Worm (Caenorhabditis elegans) whole organism, L4 larva: Measurements from ENCODE around the gene mdt-26.

Experiments
- F10B5.3 ChIP-seq: sonication (generic microtip); optimal IDR thresholded peaks from 2 replicates; lab custom pipeline; 2016; ENCODE audit warnings: mild to moderate bottlenecking, missing genetic modification characterization, missing compliant biosample characterization
- F37D6.2 ChIP-seq: sonication (generic microtip); optimal IDR thresholded peaks from 2 replicates; lab custom pipeline; 2016; ENCODE audit warnings: mild to moderate bottlenecking, missing genetic modification characterization, missing compliant biosample characterization
- F44E2.7 ChIP-seq: fragments of 200-800 bp; sonication (Bioruptor generic); IDR thresholded peaks from 2 replicates; pipeline ENCODE4 v2.1.2; 2022; ENCODE audit warnings: missing genetic modification characterization, missing compliant biosample characterization
- F49E8.2 ChIP-seq: sonication (generic microtip); optimal IDR thresholded peaks from 2 replicates; lab custom pipeline; 2016; ENCODE audit warnings: missing compliant biosample characterization, mild to moderate bottlenecking, missing genetic modification characterization, borderline replicate concordance
- Y105C5A.15 ChIP-seq: fragments of 200-800 bp; sonication (Bioruptor generic); IDR thresholded peaks from 2 replicates; pipeline ENCODE4 v1.3.6; 2022; ENCODE audit warnings: missing genetic modification characterization, missing compliant biosample characterization
- ZK337.2 ChIP-seq: fragments of 200-800 bp; sonication (Bioruptor generic); IDR thresholded peaks from 2 replicates; pipeline ENCODE4 v1.3.6; 2022; ENCODE audit warnings: missing genetic modification reagents, missing genetic modification characterization, missing compliant biosample characterization
- aly-2 ChIP-seq: sonication (generic microtip); optimal IDR thresholded peaks from 2 replicates; lab custom pipeline; 2018; ENCODE audit warnings: missing biosample characterization, missing genetic modification characterization
- ama-1 ChIP-seq: fragments of 150-350 bp; optimal IDR thresholded peaks from 2 replicates; lab custom pipeline; 2014; ENCODE audit warnings: inconsistent platforms, mixed read lengths
- ceh-44 ChIP-seq: fragments of 200-800 bp; sonication (Bioruptor generic); IDR thresholded peaks from 2 replicates; pipeline ENCODE4 v1.3.6; 2022; ENCODE audit warnings: missing genetic modification reagents, missing genetic modification characterization, missing compliant biosample characterization
- ctbp-1 ChIP-seq: fragments of 200-800 bp; sonication (Bioruptor generic); IDR thresholded peaks from 2 replicates; pipeline ENCODE4 v1.3.6; 2022; ENCODE audit warnings: missing genetic modification reagents, missing genetic modification characterization, missing compliant biosample characterization
- daf-12 ChIP-seq: fragments of 150-350 bp; optimal IDR thresholded peaks from 2 replicates; lab custom pipeline; 2014; ENCODE audit warnings: missing biosample characterization, missing genetic modification reagents, missing genetic modification characterization
- daf-16 ChIP-seq, 3 experiments: sonication (generic microtip); optimal IDR thresholded peaks; 2 replicates each; lab custom pipeline; 2016 to 2017; ENCODE audit warnings: missing genetic modification characterization in 3 of 3, missing genetic modification reagents in 3 of 3, mild to moderate bottlenecking in 2 of 3, missing compliant biosample characterization in 2 of 3, missing biosample characterization in 1 of 3, moderate library complexity in 1 of 3
- dmd-6 ChIP-seq: fragments of 200-800 bp; sonication (Bioruptor generic); IDR thresholded peaks from 2 replicates; pipeline ENCODE4 v1.3.6; 2022; ENCODE audit warnings: missing genetic modification reagents, missing genetic modification characterization, missing compliant biosample characterization
- dpl-1 ChIP-seq: fragments of 150-350 bp; optimal IDR thresholded peaks from 2 replicates; lab custom pipeline; 2014; ENCODE audit warnings: missing biosample characterization, missing genetic modification reagents, missing genetic modification characterization
- duxl-1 ChIP-seq: sonication (generic microtip); optimal IDR thresholded peaks from 2 replicates; lab custom pipeline; 2016; ENCODE audit warnings: mild to moderate bottlenecking, missing genetic modification characterization, moderate library complexity, missing compliant biosample characterization; ENCODE audit not compliant: poor library complexity
- gei-8 ChIP-seq: fragments of 200-800 bp; sonication (Bioruptor generic); optimal IDR thresholded peaks from 2 replicates; lab custom pipeline; 2018; ENCODE audit warnings: mild to moderate bottlenecking, missing genetic modification characterization, missing compliant biosample characterization
- hif-1 ChIP-seq, 2 experiments: sonication (generic microtip); optimal IDR thresholded peaks; 2 replicates each; lab custom pipeline; 2016 to 2017; ENCODE audit warnings: missing compliant biosample characterization in 2 of 2, missing genetic modification characterization in 2 of 2, missing genetic modification reagents in 2 of 2, missing genotype in 2 of 2, mild to moderate bottlenecking in 1 of 2
- hlh-11 ChIP-seq: fragments of 200-800 bp; sonication (Bioruptor generic); optimal IDR thresholded peaks from 2 replicates; lab custom pipeline; 2018; ENCODE audit warnings: mild to moderate bottlenecking, missing genetic modification characterization, missing compliant biosample characterization
- hmg-1.1 ChIP-seq: fragments of 200-800 bp; sonication (Bioruptor generic); IDR thresholded peaks from 2 replicates; pipeline ENCODE4 v1.3.6; 2022; ENCODE audit warnings: missing genetic modification reagents, missing genetic modification characterization, missing compliant biosample characterization
- lim-7 ChIP-seq: fragments of 200-800 bp; sonication (Bioruptor generic); IDR thresholded peaks from 2 replicates; pipeline ENCODE4 v1.3.6; 2022; ENCODE audit warnings: missing genetic modification characterization, missing compliant biosample characterization
- lin-38 ChIP-seq: fragments of 200-800 bp; sonication (Bioruptor generic); IDR thresholded peaks from 2 replicates; pipeline ENCODE4 v1.3.6; 2022; ENCODE audit warnings: missing genetic modification reagents, missing genetic modification characterization, missing compliant biosample characterization
- lin-39 ChIP-seq: fragments of 150-350 bp; optimal IDR thresholded peaks from 2 replicates; lab custom pipeline; 2014; ENCODE audit warnings: missing biosample characterization, missing genetic modification reagents, missing genetic modification characterization
- lsy-2 ChIP-seq, 2 experiments: fragments of 150-350 bp in 1 of 2; sonication (generic microtip) in 1 of 2; optimal IDR thresholded peaks; 2 replicates each; lab custom pipeline; 2014 to 2017; ENCODE audit warnings: missing biosample characterization in 2 of 2, missing genetic modification characterization in 2 of 2
- mdt-29 ChIP-seq: fragments of 200-800 bp; sonication (Bioruptor generic); IDR thresholded peaks from 2 replicates; pipeline ENCODE4 v1.3.6; 2022; ENCODE audit warnings: missing genetic modification reagents, missing genetic modification characterization, missing compliant biosample characterization
- mep-1 ChIP-seq: fragments of 150-350 bp; sonication (generic microtip); optimal IDR thresholded peaks from 3 replicates; lab custom pipeline; 2014; ENCODE audit warnings: missing biosample characterization, missing genetic modification characterization
- mes-2 ChIP-seq: sonication (generic microtip); optimal IDR thresholded peaks from 2 replicates; lab custom pipeline; 2016; ENCODE audit warnings: missing genotype, mild to moderate bottlenecking, missing genetic modification characterization, missing compliant biosample characterization; ENCODE audit not compliant: poor library complexity, severe bottlenecking
- mxl-2 ChIP-seq: fragments of 200-800 bp; sonication (Bioruptor generic); conservative IDR thresholded peaks from 2 replicates; pipeline ENCODE4 v1.3.6; 2022; ENCODE audit warnings: missing genetic modification reagents, missing genetic modification characterization, missing compliant biosample characterization
- nhr-10 ChIP-seq: fragments of 150-350 bp; optimal IDR thresholded peaks from 2 replicates; lab custom pipeline; 2014; ENCODE audit warnings: missing biosample characterization, missing genetic modification characterization
- nhr-11 ChIP-seq: fragments of 150-350 bp; optimal IDR thresholded peaks from 2 replicates; lab custom pipeline; 2014; ENCODE audit warnings: missing biosample characterization, missing genetic modification characterization
- nhr-111 ChIP-seq: fragments of 200-800 bp; sonication (Bioruptor generic); optimal IDR thresholded peaks from 2 replicates; lab custom pipeline; 2018; ENCODE audit warnings: mild to moderate bottlenecking, missing genetic modification characterization, missing compliant biosample characterization
- nhr-25 ChIP-seq: sonication (generic microtip); optimal IDR thresholded peaks from 2 replicates; lab custom pipeline; 2017; ENCODE audit warnings: missing genetic modification characterization, mild to moderate bottlenecking, missing compliant biosample characterization, antibody characterized with exemption, moderate library complexity, borderline replicate concordance; ENCODE audit not compliant: insufficient read depth
- nhr-28 ChIP-seq: fragments of 150-350 bp; optimal IDR thresholded peaks from 2 replicates; lab custom pipeline; 2014; ENCODE audit warnings: missing biosample characterization, missing genetic modification characterization
- nhr-42 ChIP-seq: fragments of 200-800 bp; sonication (Bioruptor generic); IDR thresholded peaks from 2 replicates; pipeline ENCODE4 v1.3.6; 2022; ENCODE audit warnings: missing genetic modification characterization, missing compliant biosample characterization
- php-3 ChIP-seq: fragments of 200-800 bp; sonication (Bioruptor generic); IDR thresholded peaks from 2 replicates; pipeline ENCODE4 v1.3.6; 2022; ENCODE audit warnings: missing genetic modification reagents, missing genetic modification characterization, missing compliant biosample characterization
- rbr-2 ChIP-seq: sonication (generic microtip); optimal IDR thresholded peaks from 2 replicates; lab custom pipeline; 2016; ENCODE audit warnings: missing genotype, missing genetic modification characterization, missing compliant biosample characterization
- saeg-2 ChIP-seq: fragments of 200-800 bp; sonication (Bioruptor generic); IDR thresholded peaks from 2 replicates; pipeline ENCODE4 v1.3.6; 2022; ENCODE audit warnings: missing genetic modification reagents, missing genetic modification characterization, missing compliant biosample characterization
- set-16 ChIP-seq: fragments of 200-800 bp; sonication (Bioruptor generic); IDR thresholded peaks from 2 replicates; pipeline ENCODE4 v1.3.6; 2022; ENCODE audit warnings: missing genetic modification reagents, missing genetic modification characterization, missing compliant biosample characterization
- skn-1 ChIP-seq: fragments of 150-350 bp; optimal IDR thresholded peaks from 2 replicates; lab custom pipeline; 2014; ENCODE audit warnings: missing biosample characterization, missing genetic modification characterization
- spr-1 ChIP-seq: sonication (generic microtip); optimal IDR thresholded peaks from 2 replicates; lab custom pipeline; 2016; ENCODE audit warnings: mild to moderate bottlenecking, missing genetic modification characterization, missing compliant biosample characterization
- spr-3 ChIP-seq: fragments of 200-800 bp; sonication (Bioruptor generic); optimal IDR thresholded peaks from 2 replicates; lab custom pipeline; 2018; ENCODE audit warnings: mild to moderate bottlenecking, missing genetic modification characterization, missing compliant biosample characterization
- unc-62 ChIP-seq, 3 experiments: fragments of 150-350 bp in 1 of 3; sonication (generic microtip); optimal IDR thresholded peaks in 2 of 3; peaks in 1 of 3; 1 replicate in 1 of 3; 2 replicates in 2 of 3; lab custom pipeline; 2014 to 2017; ENCODE audit warnings: missing biosample characterization in 3 of 3, missing genetic modification characterization in 3 of 3, missing genetic modification reagents in 3 of 3, missing genotype in 1 of 3
- vab-7 ChIP-seq: fragments of 200-800 bp; sonication (Bioruptor generic); IDR thresholded peaks from 2 replicates; pipeline ENCODE4 v1.3.6; 2022; ENCODE audit warnings: missing genetic modification reagents, missing genetic modification characterization, missing compliant biosample characterization
- zip-11 ChIP-seq: fragments of 200-800 bp; sonication (Bioruptor generic); IDR thresholded peaks from 2 replicates; pipeline ENCODE4 v1.3.6; 2022; ENCODE audit warnings: missing genetic modification characterization, missing compliant biosample characterization

The mdt-26 gene

DNA sequence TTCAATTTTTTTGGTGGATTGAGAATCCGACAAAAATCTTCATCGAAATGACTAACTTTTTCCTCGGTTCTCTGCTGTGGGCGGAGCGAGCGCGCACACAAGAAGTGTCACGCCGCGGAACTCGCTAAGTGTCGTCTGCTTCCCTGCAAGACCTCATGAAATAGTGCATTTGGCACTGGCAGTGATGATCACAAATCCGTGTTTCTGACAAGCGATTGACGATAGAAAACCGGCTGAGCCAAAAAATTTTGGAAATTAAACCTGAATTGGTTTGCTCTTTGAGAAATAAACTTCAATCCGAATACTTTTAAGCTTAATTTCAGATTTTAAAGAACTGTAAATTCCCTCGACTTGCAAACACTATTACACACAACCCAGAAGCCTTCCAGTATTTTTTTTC, 40.5 kb downstream of the mdt-26 start (continued):
- TF ChIP-seq Y105C5A.15 (no peak), dmd-6 (peak; percentile 43), spr-3 (peak; percentile 30), saeg-2 (GFP tag; lab: Robert Waterston, UW) (no peak), hlh-11 (tag; lab: Kevin White, UChicago) (peak; percentile 64), spr-1 (tag; lab: Kevin White, UChicago) (peak; percentile 21), mxl-2 (GFP tag; lab: Robert Waterston, UW) (no peak), set-16 (no peak), lim-7 (no peak), duxl-1 (peak; percentile 76), daf-12 (tag; lab: Kevin White, UChicago) (no peak), php-3 (GFP tag; lab: Robert Waterston, UW) (peak; percentile 45; the same call in 1 of the 2 replicates), ama-1 (peak; percentile 95), lsy-2 (tag; optimal IDR thresholded peaks at IDR 0.05; lab: Kevin White, UChicago) (peak in 1 of 2 experiments; percentile 76), aly-2 (tag; lab: Kevin White, UChicago) (no peak), ctbp-1 (GFP tag; lab: Robert Waterston, UW) (0 out of 2 replicates have a peak, but pooled peaks have one; percentile 53), nhr-42 (GFP tag; lab: Robert Waterston, UW) (no peak), hmg-1.1 (GFP tag; lab: Robert Waterston, UW) (peak; percentile 44; the same call in 1 of the 2 replicates), unc-62 (GFP tag; optimal IDR thresholded peaks at IDR 0.05 in 1 of 2; lab: Kevin White, UChicago) (peak in 1 of 2 experiments; percentile 59), unc-62 (tag; optimal IDR thresholded peaks at IDR 0.05; lab: Kevin White, UChicago) (no peak), F37D6.2 (tag; lab: Kevin White, UChicago) (no peak), zip-11 (GFP tag; lab: Robert Waterston, UW) (no peak), vab-7 (GFP tag; lab: Robert Waterston, UW) (no peak), lin-38 (GFP tag; lab: Robert Waterston, UW) (peak; percentile 57), mes-2 (tag; lab: Kevin White, UChicago) (peak; percentile 77), nhr-10 (no peak), nhr-25 (tag; lab: Kevin White, UChicago) (peak; percentile 35), nhr-28 (tag; lab: Kevin White, UChicago) (peak; percentile 11), daf-16 (GFP tag; optimal IDR thresholded peaks at IDR 0.05; lab: Kevin White, UChicago) (no peak), daf-16 (tag; optimal IDR thresholded peaks at IDR 0.05; lab: Kevin White, UChicago) (peak; percentile 60), hif-1 (tag; optimal IDR thresholded peaks at IDR 0.05; lab: Kevin White, UChicago) (no peak), lin-39 (no peak), ceh-44 (GFP tag; lab: Robert Waterston, UW) (peak; percentile 93), nhr-111 (peak; percentile 39), F49E8.2 (tag; lab: Kevin White, UChicago) (peak; percentile 21), rbr-2 (tag; lab: Kevin White, UChicago) (peak; percentile 59), F10B5.3 (tag; lab: Kevin White, UChicago) (no peak), skn-1 (tag; lab: Kevin White, UChicago) (no peak), mep-1 (peak; percentile 56), dpl-1 (GFP tag; lab: Kevin White, UChicago) (peak; percentile 31), nhr-11 (tag; lab: Kevin White, UChicago) (peak; percentile 0), ZK337.2 (GFP tag; lab: Robert Waterston, UW) (no peak), F44E2.7 (GFP tag; lab: Robert Waterston, UW) (no peak), gei-8 (GFP tag; lab: Kevin White, UChicago) (no peak), mdt-29 (GFP tag; lab: Robert Waterston, UW) (no peak)
